Fruit fly (Drosophila melanogaster) whole organism, wandering third instar larva: ENCODE measurements around the gene CrebA.

Source experiments
- Abd-B ChIP-seq: fragments of >200 bp; optimal IDR thresholded peaks from 2 replicates; lab custom pipeline; 2017; ENCODE audit warnings: missing biosample characterization, missing genetic modification characterization
- CG32264 ChIP-seq: fragments of 200-800 bp; sonication (Bioruptor generic); optimal IDR thresholded peaks from 2 replicates; lab custom pipeline; 2016; ENCODE audit warnings: missing biosample characterization, missing genetic modification characterization
- CG9705 ChIP-seq: fragments of 200-800 bp; sonication (Bioruptor generic); optimal IDR thresholded peaks from 2 replicates; lab custom pipeline; 2018; ENCODE audit warnings: missing biosample characterization, mild to moderate bottlenecking, missing genetic modification characterization
- CrebA ChIP-seq: fragments of 200-800 bp; sonication (Bioruptor generic); optimal IDR thresholded peaks from 2 replicates; lab custom pipeline; 2016; ENCODE audit warnings: missing biosample characterization, mild to moderate bottlenecking, missing genetic modification characterization, borderline replicate concordance
- Dfd ChIP-seq: fragments of >200 bp; optimal IDR thresholded peaks from 2 replicates; lab custom pipeline; 2017; ENCODE audit warnings: missing biosample characterization, missing genetic modification characterization
- Dif ChIP-seq: fragments of 200-275, 200-300 bp; sonication (Bioruptor generic); optimal IDR thresholded peaks from 2 replicates; lab custom pipeline; 2018; ENCODE audit warnings: missing biosample characterization, missing genetic modification characterization; ENCODE audit not compliant: partially characterized antibody
- GATAd ChIP-seq: sonication (Bioruptor generic); optimal IDR thresholded peaks from 2 replicates; lab custom pipeline; 2016; ENCODE audit warnings: missing biosample characterization, missing genetic modification characterization
- HLH106 ChIP-seq: fragments of 200-800 bp; optimal IDR thresholded peaks from 3 replicates; lab custom pipeline; 2019; ENCODE audit warnings: missing biosample characterization, mild to moderate bottlenecking, missing genetic modification characterization, moderate library complexity
- Hnf4 ChIP-seq: fragments of 200-800 bp; sonication (Bioruptor generic); optimal IDR thresholded peaks from 2 replicates; lab custom pipeline; 2016; ENCODE audit warnings: missing biosample characterization, mild to moderate bottlenecking, missing genetic modification characterization
- Hr78 ChIP-seq: fragments of >200 bp; optimal IDR thresholded peaks from 2 replicates; lab custom pipeline; 2017; ENCODE audit warnings: missing biosample characterization, missing genetic modification characterization
- Hr83 ChIP-seq: fragments of 200-300 bp; sonication (Bioruptor generic); optimal IDR thresholded peaks from 2 replicates; lab custom pipeline; 2016; ENCODE audit warnings: missing biosample characterization, mild to moderate bottlenecking, missing genetic modification characterization, moderate library complexity; ENCODE audit not compliant: poor library complexity, severe bottlenecking
- Jra ChIP-seq: sonication (Bioruptor generic); optimal IDR thresholded peaks from 2 replicates; lab custom pipeline; 2016; ENCODE audit warnings: missing biosample characterization, missing genetic modification characterization
- N ChIP-seq: fragments of >200 bp; optimal IDR thresholded peaks from 2 replicates; lab custom pipeline; 2018; ENCODE audit warnings: missing biosample characterization, missing external identifiers, missing genetic modification characterization
- OdsH ChIP-seq: fragments of 200-800 bp; sonication (Bioruptor generic); optimal IDR thresholded peaks from 2 replicates; lab custom pipeline; 2016; ENCODE audit warnings: missing biosample characterization, mild to moderate bottlenecking, missing genetic modification characterization
- Rel ChIP-seq, 2 experiments: fragments of 200-800 bp; sonication (Bioruptor generic) in 1 of 2; optimal IDR thresholded peaks; 2 replicates in 1 of 2; 3 replicates in 1 of 2; lab custom pipeline; 2016 to 2019; ENCODE audit warnings: mild to moderate bottlenecking in 2 of 2, missing biosample characterization in 2 of 2, missing genetic modification characterization in 2 of 2, moderate library complexity in 1 of 2
- Sp1 ChIP-seq: fragments of 200-800 bp; sonication (Bioruptor generic); optimal IDR thresholded peaks from 3 replicates; lab custom pipeline; 2019; ENCODE audit warnings: missing biosample characterization, mild to moderate bottlenecking, missing genetic modification characterization, moderate library complexity
- Vsx2 ChIP-seq: fragments of 200-300, 225-300 bp; sonication (Bioruptor generic); optimal IDR thresholded peaks from 2 replicates; lab custom pipeline; 2018; ENCODE audit warnings: missing biosample characterization, missing genetic modification characterization; ENCODE audit not compliant: partially characterized antibody
- br ChIP-seq: fragments of 200-800 bp; sonication (Bioruptor generic); optimal IDR thresholded peaks from 2 replicates; lab custom pipeline; 2016; ENCODE audit warnings: missing biosample characterization, missing genetic modification characterization
- dl ChIP-seq, 2 experiments: fragments of 175-275, 200-275 bp in 1 of 2; fragments of 200-275 bp in 1 of 2; sonication (Bioruptor generic); optimal IDR thresholded peaks; lab custom pipeline; 2018; ENCODE audit warnings: mild to moderate bottlenecking in 2 of 2, missing biosample characterization in 2 of 2, missing genetic modification characterization in 2 of 2, moderate library complexity in 2 of 2; ENCODE audit not compliant: partially characterized antibody in 2 of 2, insufficient read depth in 1 of 2
- dmrt93B ChIP-seq: fragments of 200-800 bp; sonication (Bioruptor generic); optimal IDR thresholded peaks from 2 replicates; lab custom pipeline; 2018; ENCODE audit warnings: missing biosample characterization, mild to moderate bottlenecking, missing genetic modification characterization
- dsf ChIP-seq: sonication (Bioruptor generic); optimal IDR thresholded peaks from 2 replicates; lab custom pipeline; 2016; ENCODE audit warnings: missing biosample characterization, missing genetic modification characterization, borderline replicate concordance
- ey ChIP-seq: fragments of 200-800 bp; sonication (Bioruptor generic); optimal IDR thresholded peaks from 2 replicates; lab custom pipeline; 2016; ENCODE audit warnings: missing biosample characterization, missing genetic modification characterization
- foxo ChIP-seq, 2 experiments: fragments of 200-800 bp; sonication (Bioruptor generic); optimal IDR thresholded peaks; 2 replicates in 1 of 2; 3 replicates in 1 of 2; lab custom pipeline; 2016 to 2017; ENCODE audit warnings: missing biosample characterization in 2 of 2, missing genetic modification characterization in 2 of 2
- fru ChIP-seq: fragments of 200-800 bp; sonication (Bioruptor generic); optimal IDR thresholded peaks from 3 replicates; lab custom pipeline; 2016; ENCODE audit warnings: missing biosample characterization, mild to moderate bottlenecking, missing genetic modification characterization
- h ChIP-seq: fragments of 200-800 bp; sonication (Bioruptor generic); optimal IDR thresholded peaks from 3 replicates; lab custom pipeline; 2016; ENCODE audit warnings: missing biosample characterization, mild to moderate bottlenecking, missing genetic modification characterization
- psq ChIP-seq: fragments of 200-800 bp; sonication (Bioruptor generic); optimal IDR thresholded peaks from 3 replicates; lab custom pipeline; 2017; ENCODE audit warnings: missing biosample characterization, mild to moderate bottlenecking, missing genetic modification characterization, moderate library complexity
- sage ChIP-seq: fragments of 200-800 bp; sonication (Bioruptor generic); optimal IDR thresholded peaks from 2 replicates; lab custom pipeline; 2016; ENCODE audit warnings: missing biosample characterization, mild to moderate bottlenecking, missing genetic modification characterization
- tai ChIP-seq: sonication (Bioruptor generic); optimal IDR thresholded peaks from 2 replicates; lab custom pipeline; 2016; ENCODE audit warnings: missing biosample characterization, missing genetic modification characterization
- usp ChIP-seq: fragments of >200 bp; optimal IDR thresholded peaks from 2 replicates; lab custom pipeline; 2017; ENCODE audit warnings: missing biosample characterization, missing genetic modification characterization
- woc ChIP-seq: sonication (Bioruptor generic); optimal IDR thresholded peaks from 2 replicates; lab custom pipeline; 2016; ENCODE audit warnings: missing biosample characterization, mild to moderate bottlenecking, missing genetic modification characterization

The CrebA gene

DNA sequence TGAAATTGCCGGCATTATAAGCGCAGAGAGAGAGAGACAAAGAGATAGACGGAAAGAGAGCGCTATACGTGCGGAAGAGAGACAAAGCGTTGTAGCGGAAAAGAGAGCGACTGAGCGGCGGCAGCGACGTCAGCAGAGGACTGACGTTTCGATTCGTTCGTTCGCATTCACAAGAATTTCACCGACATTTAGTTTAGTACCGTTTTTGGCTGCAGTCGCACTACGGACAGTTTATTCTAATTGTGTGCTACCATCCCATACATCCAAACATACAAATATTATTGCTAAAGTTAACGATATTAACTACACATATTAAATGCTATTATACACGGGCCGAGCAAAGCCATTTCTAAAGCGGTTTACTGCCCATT, at the start of gene CrebA:
Gene CrebA, plus strand, starts transcription at position 168 of the 371 bp plus-strand sequence.
- TF ChIP-seq tai (GFP tag; lab: Kevin White, UChicago) (no peak), Sp1 (GFP tag; lab: Kevin White, UChicago) (no peak), Hnf4 (no peak), sage (GFP tag; lab: Kevin White, UChicago) (peak; percentile 31), Vsx2 (peak; percentile 81), Rel (GFP tag; optimal IDR thresholded peaks at IDR 0.05; lab: Kevin White, UChicago) (no peak), Rel (tag; optimal IDR thresholded peaks at IDR 0.05; lab: Kevin White, UChicago) (peak; percentile 18), dmrt93B (GFP tag; lab: Kevin White, UChicago) (no peak), Hr83 (GFP tag; lab: Kevin White, UChicago) (peak; percentile 80), dl (GFP tag; optimal IDR thresholded peaks at IDR 0.05; lab: Kevin White, UChicago; ENCODE audit: insufficient read depth in 1 of 2, partially characterized antibody in 2 of 2) (peak; percentile 83 to 89), Dif (GFP tag; lab: Kevin White, UChicago) (peak; percentile 91), fru (no peak), CG9705 (no peak), Abd-B (no peak), psq (GFP tag; lab: Kevin White, UChicago) (no peak)

DNA sequence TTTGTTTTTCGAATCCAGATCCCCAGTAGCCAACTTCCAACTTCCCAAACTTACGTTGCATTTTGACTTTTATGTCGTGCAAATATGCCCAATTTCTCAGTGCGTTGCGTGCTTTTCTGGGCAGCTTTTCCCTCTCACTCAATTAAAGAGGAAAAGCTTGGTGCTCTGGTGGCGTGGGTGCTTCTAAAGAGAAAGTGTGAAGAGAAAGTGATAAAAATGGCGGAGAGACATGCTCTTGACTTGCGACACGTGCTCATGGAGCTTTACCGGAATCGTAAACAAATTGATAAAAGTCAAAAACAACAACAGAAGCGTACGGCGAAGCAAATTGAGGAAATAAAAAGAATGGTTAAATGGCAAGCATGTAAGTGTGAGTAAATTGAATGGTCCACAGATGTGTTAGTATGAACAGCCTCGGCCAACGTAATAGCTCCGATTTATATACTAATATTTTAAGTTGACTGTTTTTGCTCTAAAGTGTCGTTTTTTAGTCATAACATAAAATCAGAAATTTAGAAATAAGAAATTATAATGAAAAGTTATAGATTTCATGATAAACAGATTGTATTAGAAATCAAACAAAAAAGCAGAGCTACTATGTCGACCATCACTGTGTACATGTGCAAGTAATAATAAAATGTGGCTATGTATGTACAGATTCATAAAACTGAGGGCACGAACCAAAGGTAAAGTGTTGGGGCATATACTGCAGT, 41.2 kb upstream of the CrebA start:
- TF ChIP-seq tai (GFP tag; lab: Kevin White, UChicago) (no peak), Sp1 (GFP tag; lab: Kevin White, UChicago) (no peak), Vsx2 (peak; percentile 80), N (GFP tag; lab: Kevin White, UChicago) (no peak), usp (GFP tag; lab: Kevin White, UChicago) (no peak), CrebA (no peak), dl (GFP tag; optimal IDR thresholded peaks at IDR 0.05; lab: Kevin White, UChicago; ENCODE audit: insufficient read depth in 1 of 2, partially characterized antibody in 2 of 2) (peak in 1 of 2 experiments; percentile 30), Dif (GFP tag; lab: Kevin White, UChicago) (peak; percentile 56), CG9705 (no peak), GATAd (no peak), dsf (GFP tag; lab: Kevin White, UChicago) (no peak)

DNA sequence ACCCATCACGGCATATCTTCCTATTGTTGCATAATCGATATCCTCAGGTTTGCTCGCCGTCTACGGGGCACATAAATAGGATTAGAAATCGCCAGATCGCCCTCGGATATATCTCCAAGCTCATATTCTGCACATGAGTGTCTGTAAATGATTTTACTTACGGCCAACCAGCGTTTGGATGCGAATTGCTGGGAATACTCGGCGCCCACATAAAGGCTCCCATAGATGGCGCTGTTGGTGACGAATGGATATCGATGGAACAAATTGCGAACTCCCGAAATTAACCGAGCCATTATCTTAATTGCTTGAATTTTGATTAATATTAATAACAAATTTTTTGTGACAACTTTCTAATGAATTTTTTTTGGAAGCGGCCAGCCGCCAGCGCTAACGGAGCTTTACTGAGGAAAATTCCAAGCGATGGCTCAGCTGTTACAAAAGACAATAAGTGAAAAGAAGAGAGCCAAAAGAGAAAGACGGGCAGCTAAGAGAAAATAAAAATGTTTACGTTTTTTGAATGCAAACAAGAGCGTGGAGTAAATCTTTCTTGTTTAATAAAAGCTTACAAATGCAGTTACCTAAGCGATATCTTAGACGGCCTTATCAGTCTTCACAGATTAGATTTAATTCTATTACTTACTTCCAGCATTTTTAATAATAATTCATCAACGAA, 40.5 kb upstream of the CrebA start:
- TF ChIP-seq CG32264 (no peak), ey (no peak), Sp1 (GFP tag; lab: Kevin White, UChicago) (no peak), br (GFP tag; lab: Kevin White, UChicago) (no peak), woc (GFP tag; lab: Kevin White, UChicago) (no peak), Dfd (GFP tag; lab: Kevin White, UChicago) (no peak)

DNA sequence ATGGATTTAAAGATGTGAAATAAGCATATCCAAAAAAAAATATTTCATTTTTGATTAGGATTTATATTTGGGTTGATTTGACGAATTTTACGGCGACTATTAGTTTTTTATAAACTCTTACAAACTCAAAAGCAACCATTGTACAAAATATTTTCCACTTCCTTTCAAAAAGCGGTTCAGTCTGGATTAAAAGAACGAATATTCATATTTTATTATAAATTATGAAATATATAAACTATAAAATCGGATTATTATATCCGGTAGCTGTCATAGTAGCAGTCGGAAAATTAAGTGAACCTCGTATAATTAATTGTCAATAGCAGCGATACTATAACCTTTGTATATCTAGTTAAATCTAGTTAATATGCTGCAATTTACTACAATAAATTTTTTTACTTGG, 39.7 kb upstream of the CrebA start, which contains the start of gene CG12355:
Gene CG12355, minus strand, starts transcription at position 101 of the 400 bp plus-strand sequence.
- no peak for TF ChIP-seq tai (GFP tag; lab: Kevin White, UChicago)
- no peak for TF ChIP-seq HLH106 (tag; lab: Kevin White, UChicago)
- no peak for TF ChIP-seq foxo (GFP tag; optimal IDR thresholded peaks at IDR 0.05; lab: Kevin White, UChicago)
- no peak for TF ChIP-seq br (GFP tag; lab: Kevin White, UChicago)

DNA sequence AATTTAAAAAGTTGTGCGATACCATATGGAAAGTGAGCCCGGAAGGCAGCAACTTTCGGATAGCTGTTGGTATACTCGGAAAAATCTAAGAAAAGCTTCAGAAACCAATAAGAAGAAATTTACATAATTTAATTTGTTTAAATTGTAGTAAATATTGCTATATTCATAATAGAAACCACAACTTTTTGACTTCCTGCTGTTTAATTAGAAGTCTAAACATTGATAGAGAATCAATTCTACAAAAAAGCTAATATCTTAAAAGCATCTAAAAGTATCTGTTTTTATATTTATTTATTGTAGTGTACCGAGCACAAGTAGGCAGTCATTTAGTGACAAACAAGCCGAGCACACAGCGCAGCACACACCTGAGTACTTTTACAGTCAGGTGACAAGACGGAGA, 38.9 kb upstream of the CrebA start, which contains the start of gene CG13455:
Gene CG13455, plus strand, starts transcription at position 301 of the 400 bp plus-strand sequence.
- no peak for TF ChIP-seq HLH106 (tag; lab: Kevin White, UChicago)
- TF ChIP-seq OdsH: no peak
- no peak for TF ChIP-seq Jra (GFP tag; lab: Kevin White, UChicago)
- TF ChIP-seq CG32264: no peak
- no peak for TF ChIP-seq Hr78 (GFP tag; lab: Kevin White, UChicago)
- no peak for TF ChIP-seq foxo (GFP tag; optimal IDR thresholded peaks at IDR 0.05; lab: Kevin White, UChicago)
- TF ChIP-seq Vsx2: no peak
- TF ChIP-seq Hr83 (GFP tag; lab: Kevin White, UChicago): no peak
- no peak for TF ChIP-seq dsf (GFP tag; lab: Kevin White, UChicago)
- no peak for TF ChIP-seq h (GFP tag; lab: Kevin White, UChicago)
- TF ChIP-seq ey: no peak
